Worm (Caenorhabditis elegans) whole organism, L4/young adult: ENCODE data around the gene skr-12.
"Not testable (repeated sequence)": the region's sequence is repeated elsewhere in the genome, so short reads cannot be mapped to it uniquely, and the experiment has no call there.

Experiments used
- W03F9.2 ChIP-seq: fragments of 150-350 bp; optimal IDR thresholded peaks from 2 replicates; lab custom pipeline; 2014; ENCODE audit warnings: missing biosample characterization, missing genetic modification characterization
- dao-5 ChIP-seq: sonication (generic microtip); optimal IDR thresholded peaks from 2 replicates; lab custom pipeline; 2016; ENCODE audit warnings: missing genotype, missing genetic modification characterization, moderate library complexity, missing compliant biosample characterization
- him-1 ChIP-seq: sonication (generic microtip); optimal IDR thresholded peaks from 2 replicates; lab custom pipeline; 2016; ENCODE audit warnings: missing genotype, missing genetic modification reagents, missing genetic modification characterization, missing compliant biosample characterization

skr-12 gene

DNA sequence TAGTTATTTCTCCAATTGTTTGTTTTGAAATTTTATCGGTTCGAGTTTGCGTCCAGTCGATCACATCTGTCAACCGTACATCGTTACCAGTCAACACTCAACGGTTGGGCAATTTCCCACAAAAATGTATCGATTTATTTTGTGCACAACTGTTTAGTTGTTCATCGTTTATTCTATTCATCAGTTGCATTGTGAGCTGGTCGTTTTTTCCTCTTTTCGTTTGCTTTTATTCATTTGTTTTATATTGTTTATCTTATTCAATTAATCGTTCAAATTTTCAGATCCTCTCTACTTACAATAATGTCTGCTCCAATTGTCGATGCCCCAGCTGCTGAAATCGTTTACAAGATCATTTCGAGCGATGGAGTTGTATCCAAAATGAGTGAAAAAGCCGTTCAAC is at the start of gene skr-12:
Gene skr-12 (plus strand): TSS at position 301 of the 400 bp plus-strand sequence.
- no peak for TF ChIP-seq dao-5 (tag; lab: Kevin White, UChicago)
- no peak for TF ChIP-seq W03F9.2 (tag; lab: Kevin White, UChicago)

DNA sequence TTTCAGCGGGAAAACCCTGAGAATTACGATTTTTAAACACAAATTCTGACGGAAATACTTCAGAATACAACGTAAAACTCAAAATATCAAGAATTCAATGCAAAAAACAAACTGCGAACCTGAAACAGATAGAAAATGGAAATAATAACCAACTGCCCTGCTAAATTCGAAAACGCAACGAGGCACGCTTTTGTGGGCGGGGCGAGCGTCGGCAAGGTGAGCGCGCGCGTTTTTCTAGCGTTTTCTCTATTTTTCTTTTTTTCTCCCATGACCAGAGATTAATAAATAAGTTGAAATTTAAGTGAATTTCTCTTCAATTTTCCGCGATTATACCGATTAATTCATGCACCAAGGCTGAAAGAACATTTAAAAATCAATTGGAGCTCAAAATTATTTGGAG is 48.5 kb upstream of the skr-12 start, which contains the start of gene uaf-2:
Gene uaf-2 (minus strand): TSS at position 183 of the 400 bp plus-strand sequence.
- TF ChIP-seq W03F9.2 (tag; lab: Kevin White, UChicago) (peak; percentile 30), him-1 (tag; lab: Kevin White, UChicago) (no peak), dao-5 (tag; lab: Kevin White, UChicago) (no peak)

DNA sequence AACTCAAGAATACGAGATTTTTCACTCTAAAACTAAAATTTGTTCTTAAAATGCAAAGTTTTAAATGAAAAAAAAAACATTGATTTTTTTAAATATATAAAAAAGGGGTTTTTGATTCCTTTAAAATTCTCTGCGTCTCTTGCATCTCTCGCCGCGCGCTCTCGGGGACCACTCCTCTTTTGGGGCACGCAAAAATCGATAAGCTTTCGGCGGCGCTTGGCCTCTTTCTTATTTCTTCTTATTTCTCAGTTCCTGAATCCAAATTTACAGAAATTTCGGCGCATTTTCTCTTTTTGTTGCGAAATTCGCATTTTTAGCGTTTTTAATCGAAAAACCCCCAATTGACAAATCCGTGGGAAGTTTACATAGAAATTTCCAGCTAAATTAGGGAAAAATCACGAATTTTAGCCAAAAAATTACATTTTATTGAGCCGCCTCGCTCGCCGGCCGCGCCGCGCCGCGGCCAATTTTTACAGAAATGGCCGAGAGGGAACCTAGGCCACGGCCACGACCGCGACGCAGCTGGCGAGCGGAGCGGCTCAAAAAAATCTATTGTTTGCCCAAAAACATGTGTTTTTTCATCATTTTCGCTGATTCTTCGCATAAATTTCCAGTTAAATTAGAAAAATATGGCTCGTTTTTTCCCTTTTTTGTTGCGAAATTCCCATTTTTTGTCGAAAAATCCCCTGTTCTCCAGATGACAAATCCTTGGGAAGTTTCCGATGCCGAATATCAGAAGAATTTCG is 47.9 kb upstream of the skr-12 start, which contains the start of gene itsn-1:
Gene itsn-1 (plus strand): TSS at position 696 of the 746 bp plus-strand sequence.
- TF ChIP-seq dao-5 (tag; lab: Kevin White, UChicago) (no peak), him-1 (tag; lab: Kevin White, UChicago) (no peak), W03F9.2 (tag; lab: Kevin White, UChicago) (no peak)

- TF ChIP-seq him-1 (tag; lab: Kevin White, UChicago) = no peak
- TF ChIP-seq dao-5 (tag; lab: Kevin White, UChicago) = no peak
- no peak for TF ChIP-seq W03F9.2 (tag; lab: Kevin White, UChicago)
These were observed 45.9 kb upstream of the skr-12 start for ce11 chrIV:17121058-17121773.

- TF ChIP-seq him-1 (tag; lab: Kevin White, UChicago) (no peak), W03F9.2 (tag; lab: Kevin White, UChicago) (no peak), dao-5 (tag; lab: Kevin White, UChicago) (no peak)
These were observed 41.1 kb upstream of the skr-12 start for ce11 chrIV:17125967-17126366.

- TF ChIP-seq him-1 (tag; lab: Kevin White, UChicago) (no peak), W03F9.2 (tag; lab: Kevin White, UChicago) (no peak), dao-5 (tag; lab: Kevin White, UChicago) (no peak)
These were observed 40.6 kb upstream of the skr-12 start for ce11 chrIV:17126512-17126911.

- TF ChIP-seq W03F9.2 (tag; lab: Kevin White, UChicago) (no peak), him-1 (tag; lab: Kevin White, UChicago) (no peak), dao-5 (tag; lab: Kevin White, UChicago) (no peak)
These were observed 36.0 kb upstream of the skr-12 start, which contains the start of the genes Y116A8C.37 and Y116A8C.38 for ce11 chrIV:17131035-17131595. TSS of gene Y116A8C.37 (minus strand) at chrIV:17131135. TSS of gene Y116A8C.38 (plus strand) at chrIV:17131545.

DNA sequence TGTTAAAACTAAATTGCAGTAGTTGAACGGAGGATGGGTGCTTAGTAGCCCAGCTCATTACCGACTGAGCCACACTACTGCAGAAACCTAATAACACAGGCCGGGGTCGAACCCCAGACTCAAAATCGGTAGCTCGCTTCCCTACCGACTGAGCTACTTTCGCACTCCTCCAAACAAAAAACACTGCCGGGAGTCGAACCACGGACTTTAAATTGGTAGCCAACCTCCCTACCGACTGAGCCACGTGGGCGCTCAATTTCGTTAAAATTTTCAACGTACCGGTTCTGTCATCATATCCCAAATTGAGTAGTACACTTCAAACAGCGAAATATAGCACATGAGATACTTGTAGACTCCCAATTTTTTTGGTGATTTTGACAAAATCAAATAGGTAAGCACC is 16.7 kb upstream of the skr-12 start:
- no peak for TF ChIP-seq dao-5 (tag; lab: Kevin White, UChicago)
- TF ChIP-seq him-1 (tag; lab: Kevin White, UChicago) = no peak
- no peak for TF ChIP-seq W03F9.2 (tag; lab: Kevin White, UChicago)

ce11 chrIV:17150871-17151270 is 16.2 kb upstream of the skr-12 start, which contains the start of gene Y116A8C.40:
TSS of gene Y116A8C.40 (minus strand) at chrIV:17150971.
- no peak for TF ChIP-seq him-1 (tag; lab: Kevin White, UChicago)

- TF ChIP-seq dao-5 (tag; lab: Kevin White, UChicago) (no peak), him-1 (tag; lab: Kevin White, UChicago) (no peak), W03F9.2 (tag; lab: Kevin White, UChicago) (no peak)
These were observed 14.1 kb upstream of the skr-12 start for ce11 chrIV:17153002-17153401.

DNA sequence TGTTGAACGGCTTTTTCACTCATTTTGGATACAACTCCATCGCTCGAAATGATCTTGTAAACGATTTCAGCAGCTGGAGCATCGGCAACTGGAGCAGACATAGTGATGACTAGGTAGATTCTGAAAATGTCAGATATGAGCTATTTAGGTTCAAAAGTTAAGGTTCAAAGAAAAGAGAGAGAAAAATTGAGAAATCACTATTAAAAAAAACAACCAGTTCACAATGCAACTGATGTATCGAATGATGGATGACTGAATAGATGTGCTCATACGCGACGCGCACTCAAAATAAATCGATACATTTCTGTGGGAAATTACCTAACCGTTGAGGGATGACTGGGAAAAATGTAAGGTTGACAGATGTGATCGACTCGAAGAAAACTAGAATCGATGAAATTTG is 4.6 kb upstream of the skr-12 start, which contains the start of gene skr-13:
Gene skr-13 (minus strand): TSS at position 101 of the 400 bp plus-strand sequence.
- TF ChIP-seq dao-5 (tag; lab: Kevin White, UChicago) = no peak
- no peak for TF ChIP-seq him-1 (tag; lab: Kevin White, UChicago)
- TF ChIP-seq W03F9.2 (tag; lab: Kevin White, UChicago) = no peak

DNA sequence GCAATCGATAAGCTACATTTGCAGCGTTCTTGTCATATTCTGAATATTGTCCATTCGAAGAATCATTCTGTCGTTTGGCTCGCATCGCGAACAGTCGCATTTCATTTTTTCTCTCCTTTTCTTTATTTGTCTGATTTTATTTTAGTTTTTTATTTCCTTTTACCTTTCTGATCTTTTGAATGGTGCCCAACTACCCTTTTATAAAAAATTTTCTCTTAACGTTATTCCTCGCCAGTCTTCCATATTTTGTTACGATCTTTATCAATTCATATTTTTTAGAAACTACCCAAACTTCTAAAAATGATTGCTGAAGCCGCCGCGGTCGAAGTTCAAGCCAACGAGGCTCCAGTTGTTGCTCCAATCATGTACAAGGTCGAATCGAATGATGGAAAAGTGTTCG is 3.8 kb upstream of the skr-12 start, which contains the start of gene skr-9:
Gene skr-9 (plus strand): TSS at position 301 of the 400 bp plus-strand sequence.
- TF ChIP-seq him-1, dao-5, W03F9.2 (tag; lab: Kevin White, UChicago): not testable (repeated sequence)

ce11 chrIV:17165734-17166133 is 1.3 kb upstream of the skr-12 start, which contains the start of gene skr-8:
TSS of gene skr-8 (minus strand) at chrIV:17165834.
- TF ChIP-seq him-1, W03F9.2, dao-5 (tag; lab: Kevin White, UChicago): not testable (repeated sequence)
